Worm (Caenorhabditis elegans) whole organism, L3 larva: ENCODE results near the gene Y50D4A.4.

Source experiments
- R02D3.7 ChIP-seq: fragments of 150-350 bp; optimal IDR thresholded peaks from 2 replicates; lab custom pipeline; 2014; ENCODE audit warnings: missing biosample characterization, missing genetic modification characterization
- ZK546.5 ChIP-seq: sonication (generic microtip); optimal IDR thresholded peaks from 2 replicates; lab custom pipeline; 2017; ENCODE audit warnings: missing biosample characterization, missing genetic modification characterization
- aly-2 ChIP-seq: fragments of 150-350 bp; optimal IDR thresholded peaks from 2 replicates; lab custom pipeline; 2014; ENCODE audit warnings: missing biosample characterization, missing genetic modification characterization
- ama-1 ChIP-seq: fragments of 150-350 bp; optimal IDR thresholded peaks from 2 replicates; lab custom pipeline; 2018
- ceh-16 ChIP-seq: sonication (generic microtip); optimal IDR thresholded peaks from 2 replicates; lab custom pipeline; 2017; ENCODE audit warnings: missing biosample characterization, missing genetic modification characterization
- ceh-9 ChIP-seq: sonication (generic microtip); optimal IDR thresholded peaks from 2 replicates; lab custom pipeline; 2018; ENCODE audit warnings: missing biosample characterization, missing genetic modification characterization
- daf-12 ChIP-seq: fragments of 150-350 bp; optimal IDR thresholded peaks from 2 replicates; lab custom pipeline; 2014; ENCODE audit warnings: missing biosample characterization, missing genetic modification reagents, missing genetic modification characterization
- egl-27 ChIP-seq: sonication (generic microtip); optimal IDR thresholded peaks from 4 replicates; lab custom pipeline; 2017; ENCODE audit warnings: missing biosample characterization, missing genetic modification reagents, missing genetic modification characterization
- egl-5 ChIP-seq: fragments of 150-350 bp; optimal IDR thresholded peaks from 2 replicates; lab custom pipeline; 2017; ENCODE audit warnings: missing biosample characterization, missing genetic modification reagents, missing genetic modification characterization, inconsistent platforms
- elt-1 ChIP-seq: fragments of 150-350 bp; optimal IDR thresholded peaks from 2 replicates; lab custom pipeline; 2014; ENCODE audit warnings: missing biosample characterization, missing genetic modification characterization
- elt-2 ChIP-seq: sonication (generic microtip); optimal IDR thresholded peaks from 2 replicates; lab custom pipeline; 2016; ENCODE audit warnings: missing genetic modification reagents, mild to moderate bottlenecking, missing genetic modification characterization, missing compliant biosample characterization
- fkh-10 ChIP-seq: sonication (generic microtip); optimal IDR thresholded peaks from 2 replicates; lab custom pipeline; 2017; ENCODE audit warnings: missing biosample characterization, missing genetic modification reagents, missing genetic modification characterization
- fkh-2 ChIP-seq: fragments of 150-350 bp; optimal IDR thresholded peaks from 2 replicates; lab custom pipeline; 2014; ENCODE audit warnings: missing biosample characterization, missing genetic modification reagents, missing genetic modification characterization
- fos-1 ChIP-seq: fragments of 150-350 bp; optimal IDR thresholded peaks from 2 replicates; lab custom pipeline; 2014; ENCODE audit warnings: missing biosample characterization, missing genetic modification characterization
- lin-15B ChIP-seq: fragments of 150-350 bp; optimal IDR thresholded peaks from 2 replicates; lab custom pipeline; 2014; ENCODE audit warnings: missing biosample characterization, missing genetic modification characterization
- lin-39 ChIP-seq: fragments of 150-350 bp; optimal IDR thresholded peaks from 2 replicates; lab custom pipeline; 2018; ENCODE audit warnings: missing biosample characterization, missing genetic modification reagents, missing genetic modification characterization
- lsy-12 ChIP-seq: sonication (generic microtip); optimal IDR thresholded peaks from 2 replicates; lab custom pipeline; 2016; ENCODE audit warnings: mild to moderate bottlenecking, missing genetic modification characterization, missing compliant biosample characterization
- mdl-1 ChIP-seq: fragments of 150-350 bp; optimal IDR thresholded peaks from 2 replicates; lab custom pipeline; 2014; ENCODE audit warnings: missing biosample characterization, missing genetic modification characterization
- mml-1 ChIP-seq: fragments of 150-350 bp; sonication (generic microtip); optimal IDR thresholded peaks from 3 replicates; lab custom pipeline; 2014; ENCODE audit warnings: missing biosample characterization, missing genetic modification characterization
- nhr-11 ChIP-seq: fragments of 150-350 bp; optimal IDR thresholded peaks from 2 replicates; lab custom pipeline; 2014; ENCODE audit warnings: missing biosample characterization, missing genetic modification characterization
- nhr-12 ChIP-seq: fragments of 150-350 bp; optimal IDR thresholded peaks from 2 replicates; lab custom pipeline; 2014; ENCODE audit warnings: missing biosample characterization, missing genetic modification characterization
- nhr-23 ChIP-seq: fragments of 150-350 bp; optimal IDR thresholded peaks from 2 replicates; lab custom pipeline; 2014; ENCODE audit warnings: missing biosample characterization, missing genetic modification reagents, missing genetic modification characterization
- nhr-237 ChIP-seq: fragments of 150-350 bp; optimal IDR thresholded peaks from 2 replicates; lab custom pipeline; 2014; ENCODE audit warnings: missing biosample characterization, missing genetic modification characterization
- nhr-25 ChIP-seq: sonication (generic microtip); optimal IDR thresholded peaks from 2 replicates; lab custom pipeline; 2017; ENCODE audit warnings: missing biosample characterization, missing genetic modification characterization
- nhr-43 ChIP-seq: sonication (generic microtip); optimal IDR thresholded peaks from 2 replicates; lab custom pipeline; 2016; ENCODE audit warnings: mild to moderate bottlenecking, missing genetic modification characterization, missing compliant biosample characterization; ENCODE audit not compliant: poor library complexity, severe bottlenecking
- nhr-67 ChIP-seq: fragments of 150-350 bp; optimal IDR thresholded peaks from 2 replicates; lab custom pipeline; 2014; ENCODE audit warnings: missing biosample characterization, missing genetic modification characterization
- nhr-76 ChIP-seq: fragments of 150-350 bp; sonication (generic microtip); optimal IDR thresholded peaks from 5 replicates; lab custom pipeline; 2014; ENCODE audit warnings: missing biosample characterization, missing genetic modification characterization
- nhr-77 ChIP-seq: fragments of 150-350 bp; optimal IDR thresholded peaks from 2 replicates; lab custom pipeline; 2014; ENCODE audit warnings: missing biosample characterization, missing genetic modification characterization
- pha-4 ChIP-seq: fragments of 150-350 bp; optimal IDR thresholded peaks from 2 replicates; lab custom pipeline; 2014; ENCODE audit warnings: missing biosample characterization, missing genetic modification reagents, missing genetic modification characterization
- pqm-1 ChIP-seq: fragments of 150-350 bp; optimal IDR thresholded peaks from 2 replicates; lab custom pipeline; 2017; ENCODE audit warnings: missing biosample characterization, missing genetic modification characterization, inconsistent platforms
- tbx-2 ChIP-seq: sonication (generic microtip); optimal IDR thresholded peaks from 2 replicates; lab custom pipeline; 2016; ENCODE audit warnings: mild to moderate bottlenecking, missing genetic modification characterization, missing compliant biosample characterization
- unc-39 ChIP-seq: sonication (generic microtip); optimal IDR thresholded peaks from 4 replicates; lab custom pipeline; 2017; ENCODE audit warnings: missing biosample characterization, missing genetic modification characterization
- unc-62 ChIP-seq: fragments of 150-350 bp; sonication (generic microtip); optimal IDR thresholded peaks from 4 replicates; lab custom pipeline; 2014; ENCODE audit warnings: missing biosample characterization, missing genetic modification reagents, missing genetic modification characterization
- zag-1 ChIP-seq: fragments of 150-350 bp; optimal IDR thresholded peaks from 2 replicates; lab custom pipeline; 2014; ENCODE audit warnings: missing biosample characterization, missing genetic modification characterization
- ztf-11 ChIP-seq: fragments of 150-350 bp; optimal IDR thresholded peaks from 2 replicates; lab custom pipeline; 2014; ENCODE audit warnings: missing biosample characterization, missing genetic modification characterization
- ztf-4 ChIP-seq: fragments of 150-350 bp; optimal IDR thresholded peaks from 2 replicates; lab custom pipeline; 2014; ENCODE audit warnings: missing biosample characterization, missing genetic modification characterization

Gene Y50D4A.4

ce11 chrV:1164196-1164691, 31.7 kb downstream of the Y50D4A.4 start, which contains the start of gene T21H3.5:
Gene T21H3.5 (minus strand): TSS chrV:1164293.
- TF ChIP-seq ztf-11 (tag; lab: Kevin White, UChicago) (no peak), fkh-2 (no peak), nhr-25 (peak; percentile 12)
- TF ChIP-seq, all 47 proteins: peak for 1

- no peak for TF ChIP-seq fos-1
- no peak for TF ChIP-seq nhr-76 (tag; lab: Kevin White, UChicago)
- TF ChIP-seq nhr-67: no peak
- no peak for TF ChIP-seq ztf-4 (tag; lab: Kevin White, UChicago)
- no peak for TF ChIP-seq lin-39
- TF ChIP-seq zag-1 (tag; lab: Kevin White, UChicago): no peak
- TF ChIP-seq elt-1 (tag; lab: Kevin White, UChicago): no peak
- no peak for TF ChIP-seq mdl-1 (tag; lab: Kevin White, UChicago)
- no peak for TF ChIP-seq ztf-11 (tag; lab: Kevin White, UChicago)
- TF ChIP-seq nhr-25: no peak
- TF ChIP-seq unc-62 (GFP tag; lab: Kevin White, UChicago): no peak
- no peak for TF ChIP-seq tbx-2 (tag; lab: Kevin White, UChicago)
- TF ChIP-seq fkh-2: no peak
- TF ChIP-seq elt-2 (tag; lab: Kevin White, UChicago): no peak
- no peak for TF ChIP-seq ceh-16
- TF ChIP-seq, all 47 proteins: peak for 0
These were observed 35.2 kb downstream of the Y50D4A.4 start for ce11 chrV:1160716-1161115.

ce11 chrV:1158247-1158646, 37.7 kb downstream of the Y50D4A.4 start:
- TF ChIP-seq aly-2 (no peak), nhr-76 (tag; lab: Kevin White, UChicago) (no peak), ama-1 (lab: Kevin White, UChicago) (peak; percentile 75), mml-1 (no peak), egl-5 (tag; lab: Kevin White, UChicago) (no peak), nhr-237 (tag; lab: Kevin White, UChicago) (no peak), ztf-11 (tag; lab: Kevin White, UChicago) (no peak), nhr-23 (no peak), ZK546.5 (tag; lab: Kevin White, UChicago) (no peak), nhr-43 (tag; lab: Kevin White, UChicago) (peak; percentile 33), egl-27 (no peak), unc-62 (GFP tag; lab: Kevin White, UChicago) (no peak), daf-12 (tag; lab: Kevin White, UChicago) (no peak), nhr-12 (tag; lab: Kevin White, UChicago) (no peak), zag-1 (tag; lab: Kevin White, UChicago) (no peak), nhr-25 (no peak), elt-2 (tag; lab: Kevin White, UChicago) (no peak), ztf-4 (tag; lab: Kevin White, UChicago) (peak; percentile 64), fkh-2 (no peak), lsy-12 (peak; percentile 70), unc-39 (no peak)
- TF ChIP-seq, all 47 proteins: peak for 4

ce11 chrV:1157443-1157842, 38.5 kb downstream of the Y50D4A.4 start:
- TF ChIP-seq nhr-77 (tag; lab: Kevin White, UChicago): no peak
- no peak for TF ChIP-seq nhr-43 (tag; lab: Kevin White, UChicago)
- no peak for TF ChIP-seq nhr-11
- TF ChIP-seq ceh-9 (tag; lab: Kevin White, UChicago): no peak
- TF ChIP-seq ceh-16: no peak
- TF ChIP-seq pqm-1 (tag; lab: Kevin White, UChicago): no peak
- no peak for TF ChIP-seq fkh-10 (GFP tag; lab: Kevin White, UChicago)
- TF ChIP-seq R02D3.7 (tag; lab: Kevin White, UChicago): no peak
- TF ChIP-seq lin-15B (tag; lab: Kevin White, UChicago): no peak
- no peak for TF ChIP-seq pha-4

- TF ChIP-seq pqm-1 (tag; lab: Kevin White, UChicago): no peak
- TF ChIP-seq lin-15B (tag; lab: Kevin White, UChicago): no peak
- no peak for TF ChIP-seq nhr-67
- TF ChIP-seq, all 47 proteins: peak for 0
These were observed 39.5 kb downstream of the Y50D4A.4 start for ce11 chrV:1156431-1156830.
